Fruit fly (Drosophila melanogaster): ENCODE measurements around the gene CG14692.

dm6 chr3R:10849515-10849973 is 45.8 kb upstream of the CG14692 start, which contains the start of gene CG42394:
- no peak for TF ChIP-seq Sin3A (optimal IDR thresholded peaks at IDR 0.05)
- TF ChIP-seq h (optimal IDR thresholded peaks at IDR 0.05): no peak
- TF ChIP-seq psq (optimal IDR thresholded peaks at IDR 0.05): no peak

All from Kc167 (cell line).